Fruit fly (Drosophila melanogaster): ENCODE measurements around the gene GstD4.

DNA sequence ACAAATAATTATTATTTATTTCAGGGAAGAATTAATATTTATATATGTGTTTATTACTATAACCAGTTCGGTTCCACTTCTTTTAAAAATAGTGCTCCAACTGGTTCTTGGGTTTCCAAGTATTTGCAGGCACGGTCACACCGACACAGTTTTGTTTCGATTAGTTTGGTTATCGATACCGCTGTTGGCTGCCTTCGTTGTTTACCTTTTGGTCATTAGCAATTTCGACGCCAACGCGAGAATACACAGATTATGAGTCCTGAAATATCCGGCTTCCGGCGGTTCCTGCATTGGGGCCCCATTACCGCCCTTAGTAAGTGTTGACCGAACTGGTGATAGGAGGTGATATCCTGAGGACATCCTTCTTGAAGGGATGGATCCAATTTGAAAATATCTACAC, 34.3 kb downstream of the GstD4 start, which contains the start of gene CG5196:
- TF ChIP-seq CG8478 (optimal IDR thresholded peaks at IDR 0.05) (no peak), Dll (optimal IDR thresholded peaks at IDR 0.05) (no peak), EcR (GFP tag; optimal IDR thresholded peaks at IDR 0.05) (no peak), psq (optimal IDR thresholded peaks at IDR 0.05) (no peak)
